Worm (Caenorhabditis elegans): ENCODE results near the gene madf-8.

DNA sequence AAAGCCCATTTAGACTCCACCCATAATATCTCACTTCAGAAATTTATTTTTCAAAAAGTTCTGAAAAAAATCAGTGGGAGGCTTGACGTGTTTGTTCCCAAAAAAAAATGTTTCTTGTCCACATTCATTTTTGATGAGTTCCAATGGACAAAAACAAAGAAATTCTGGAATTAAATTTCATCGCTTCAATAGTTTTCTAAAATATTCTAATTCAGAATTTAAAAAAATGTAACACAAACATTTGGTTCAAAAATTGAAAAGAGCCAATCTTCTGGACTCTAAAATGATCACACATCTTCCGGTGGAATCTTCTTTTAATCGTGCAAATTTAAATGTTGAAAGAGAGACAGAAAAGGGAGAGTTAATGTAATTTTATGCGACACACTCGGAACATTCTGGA is 41.9 kb upstream of the madf-8 start:
- TF ChIP-seq ama-1 (optimal IDR thresholded peaks at IDR 0.05) (no peak), aly-2 (tag; optimal IDR thresholded peaks at IDR 0.05) (no peak), ztf-1 (GFP tag; conservative IDR thresholded peaks at IDR 0.05) (no peak), mab-5 (tag; optimal IDR thresholded peaks at IDR 0.05) (no peak), nhr-237 (tag; optimal IDR thresholded peaks at IDR 0.05) (no peak), nhr-12 (tag; optimal IDR thresholded peaks at IDR 0.05) (no peak), mdl-1 (tag; optimal IDR thresholded peaks at IDR 0.05) (no peak), blmp-1 (tag; optimal IDR thresholded peaks at IDR 0.05; ENCODE audit: insufficient read depth) (no peak), unc-62 (GFP tag; optimal IDR thresholded peaks at IDR 0.05) (no peak), dmd-4 (tag; optimal IDR thresholded peaks at IDR 0.05) (no peak), nhr-129 (tag; optimal IDR thresholded peaks at IDR 0.05) (no peak), nhr-11 (tag; optimal IDR thresholded peaks at IDR 0.05) (no peak)

Measured in whole organism, L2 larva.